Fruit fly (Drosophila melanogaster) whole organism, embryonic: ENCODE data around the gene scu.

Source experiments
- CG14014 ChIP-seq: fragments of 200-800 bp; sonication (Bioruptor generic); IDR thresholded peaks from 2 replicates; pipeline ENCODE4 v1.3.6; 2022; ENCODE audit warnings: missing biosample characterization, missing genetic modification characterization
- CG6175 ChIP-seq: fragments of 200-800 bp; sonication (Bioruptor generic); IDR thresholded peaks from 3 replicates; pipeline ENCODE4 v1.3.6; 2022; ENCODE audit warnings: missing biosample characterization, missing genetic modification characterization
- CG9876 ChIP-seq: fragments of 200-800 bp; sonication (Bioruptor generic); optimal IDR thresholded peaks from 2 replicates; lab custom pipeline; 2016; ENCODE audit warnings: missing biosample characterization, missing genetic modification characterization
- CG9932 ChIP-seq: fragments of 200-800 bp; sonication (Bioruptor generic); IDR thresholded peaks from 2 replicates; pipeline ENCODE4 v1.3.6; 2022; ENCODE audit warnings: missing biosample characterization, missing genetic modification characterization
- CTCF ChIP-seq: fragments of 200-800 bp; sonication (Bioruptor generic); optimal IDR thresholded peaks from 2 replicates; lab custom pipeline; 2017; ENCODE audit warnings: missing biosample characterization, mild to moderate bottlenecking, missing genetic modification characterization, moderate library complexity
- Doc2 ChIP-seq: fragments of 200-800 bp; sonication (Bioruptor generic); IDR thresholded peaks from 2 replicates; pipeline ENCODE4 v1.3.6; 2022; ENCODE audit warnings: missing biosample characterization, missing genetic modification characterization
- Kr ChIP-seq: fragments of 200-800 bp; sonication (Bioruptor generic); optimal IDR thresholded peaks from 2 replicates; lab custom pipeline; 2017; ENCODE audit warnings: missing biosample characterization, mild to moderate bottlenecking, missing genetic modification characterization
- NK7.1 ChIP-seq: fragments of 200-800 bp; sonication (Bioruptor generic); optimal IDR thresholded peaks from 3 replicates; lab custom pipeline; 2016; ENCODE audit warnings: missing biosample characterization, missing genetic modification characterization
- ci ChIP-seq: fragments of 200-800 bp; sonication (Bioruptor generic); IDR thresholded peaks from 3 replicates; pipeline ENCODE4 v1.3.6; 2022; ENCODE audit warnings: missing biosample characterization, missing genetic modification characterization
- eyg ChIP-seq: fragments of 200-800 bp; sonication (Bioruptor generic); optimal IDR thresholded peaks from 3 replicates; lab custom pipeline; 2016; ENCODE audit warnings: missing biosample characterization, missing genetic modification characterization
- grau ChIP-seq: fragments of 200-800 bp; optimal IDR thresholded peaks from 3 replicates; lab custom pipeline; 2019; ENCODE audit warnings: missing biosample characterization, mild to moderate bottlenecking, missing genetic modification characterization, moderate library complexity
- ken ChIP-seq: fragments of 200-800 bp; sonication (Bioruptor generic); IDR thresholded peaks from 3 replicates; pipeline ENCODE4 v1.3.6; 2022; ENCODE audit warnings: missing biosample characterization, missing genetic modification characterization
- scrt ChIP-seq: fragments of 200-800 bp; sonication (Bioruptor generic); optimal IDR thresholded peaks from 2 replicates; lab custom pipeline; 2018; ENCODE audit warnings: missing biosample characterization, mild to moderate bottlenecking, missing genetic modification characterization, moderate library complexity
- zf30C ChIP-seq: fragments of 200-800 bp; sonication (Bioruptor generic); optimal IDR thresholded peaks from 3 replicates; lab custom pipeline; 2018; ENCODE audit warnings: missing biosample characterization, mild to moderate bottlenecking, missing genetic modification characterization

DNA sequence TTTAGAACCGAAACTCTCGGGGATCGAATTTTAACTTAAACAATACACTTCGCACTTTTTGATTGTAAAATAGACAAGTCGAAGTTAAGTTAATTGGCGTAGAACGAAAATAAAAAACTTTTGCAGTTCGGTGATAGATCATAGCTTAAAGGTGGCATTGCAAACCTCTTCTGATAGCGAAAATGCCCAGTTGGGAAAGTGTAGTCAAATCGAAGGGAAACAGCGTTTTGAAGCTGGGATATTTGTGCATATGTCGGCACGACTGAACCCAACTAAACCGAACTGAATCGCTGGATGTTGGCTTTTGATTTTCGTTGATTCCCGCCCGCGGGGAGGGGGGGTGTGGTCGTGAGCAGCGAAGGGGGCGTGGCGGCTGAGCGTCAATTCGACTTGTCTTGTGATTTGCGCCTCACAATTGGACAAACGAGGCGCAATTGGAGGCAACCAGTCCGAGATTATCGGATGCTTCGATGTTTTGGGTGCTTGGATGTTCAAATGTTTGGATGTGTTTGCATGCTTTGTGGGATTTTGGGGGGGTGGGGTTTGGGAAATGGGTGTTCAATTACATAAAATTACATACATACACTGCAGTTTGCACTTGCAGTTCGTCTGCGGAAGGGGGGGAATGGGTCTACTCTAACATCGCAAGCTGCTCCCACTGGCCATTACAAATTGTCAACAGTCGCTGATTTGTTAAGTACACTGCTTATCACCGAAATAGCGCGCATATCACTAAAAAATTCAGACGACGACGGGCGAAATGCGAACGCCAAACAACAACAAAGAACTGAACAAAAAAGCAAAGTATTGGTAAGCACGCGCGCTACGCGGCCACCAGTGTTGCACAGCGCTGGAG, 6.2 kb upstream of the scu start:
- no peak for TF ChIP-seq CTCF (GFP tag; lab: Kevin White, UChicago)
- TF ChIP-seq scrt (GFP tag; lab: Kevin White, UChicago): no peak
- no peak for TF ChIP-seq zf30C
- no peak for TF ChIP-seq CG6175 (GFP tag; lab: Robert Waterston, UW)
- TF ChIP-seq grau: no peak
- TF ChIP-seq Kr (GFP tag; lab: Kevin White, UChicago): no peak
- peak; percentile 15; the same call in 1 of the 3 replicates for TF ChIP-seq ci (GFP tag; lab: Robert Waterston, UW)
- no peak for TF ChIP-seq CG9932 (GFP tag; lab: Robert Waterston, UW)
- TF ChIP-seq ken (GFP tag; lab: Robert Waterston, UW): no peak
- TF ChIP-seq Doc2 (GFP tag; lab: Robert Waterston, UW): no peak
- no peak for TF ChIP-seq CG14014
- TF ChIP-seq NK7.1 (GFP tag; lab: Kevin White, UChicago): no peak
- no peak for TF ChIP-seq eyg (GFP tag; lab: Kevin White, UChicago)
- TF ChIP-seq CG9876 (GFP tag; lab: Kevin White, UChicago): no peak
